Worm (Caenorhabditis elegans): ENCODE data around the gene hmg-1.2.

Gene hmg-1.2

ce11 chrIII:6256675-6257074, 23.5 kb upstream of the hmg-1.2 start, which contains the start of gene srg-9 (continued):
- no peak for TF ChIP-seq ztf-7 (tag; optimal IDR thresholded peaks at IDR 0.05)

- TF ChIP-seq Y105C5A.15 (GFP tag; IDR thresholded peaks at IDR 0.05) (no peak), aly-2 (tag; optimal IDR thresholded peaks at IDR 0.05) (no peak), T26A8.4 (GFP tag; IDR thresholded peaks at IDR 0.05) (no peak), attf-4 (tag; optimal IDR thresholded peaks at IDR 0.05) (no peak), lin-38 (GFP tag; IDR thresholded peaks at IDR 0.05) (no peak), mes-2 (tag; optimal IDR thresholded peaks at IDR 0.05; ENCODE audit: poor library complexity, severe bottlenecking) (no peak), rbr-2 (tag; optimal IDR thresholded peaks at IDR 0.05) (no peak), D1046.2 (GFP tag; IDR thresholded peaks at IDR 0.05) (no peak), ceh-28 (tag; optimal IDR thresholded peaks at IDR 0.05) (no peak), zfp-3 (GFP tag; conservative IDR thresholded peaks at IDR 0.05) (no peak)
These were observed 21.9 kb upstream of the hmg-1.2 start, which contains the start of gene srg-1 for ce11 chrIII:6258262-6258661. Gene srg-1 (minus strand): TSS chrIII:6258362.

- no peak for TF ChIP-seq unc-39 (tag; optimal IDR thresholded peaks at IDR 0.05)
- TF ChIP-seq hif-1 (tag; optimal IDR thresholded peaks at IDR 0.05): no peak
- TF ChIP-seq nhr-41 (GFP tag; IDR thresholded peaks at IDR 0.05): no peak
- no peak for TF ChIP-seq lin-13 (GFP tag; optimal IDR thresholded peaks at IDR 0.05)
- no peak for TF ChIP-seq dpl-1 (GFP tag; optimal IDR thresholded peaks at IDR 0.05)
- TF ChIP-seq lir-3 (tag; optimal IDR thresholded peaks at IDR 0.05): no peak
These were observed 20.1 kb upstream of the hmg-1.2 start, which contains the start of gene srg-2 for ce11 chrIII:6260115-6260514. Gene srg-2 (minus strand): TSS chrIII:6260215.

- TF ChIP-seq egl-43 (GFP tag; IDR thresholded peaks at IDR 0.05) (no peak), attf-4 (tag; optimal IDR thresholded peaks at IDR 0.05) (no peak), zip-11 (GFP tag; IDR thresholded peaks at IDR 0.05) (no peak), set-16 (GFP tag; IDR thresholded peaks at IDR 0.05) (no peak), dve-1 (tag; optimal IDR thresholded peaks at IDR 0.05; ENCODE audit: insufficient read depth) (no peak), ctbp-1 (GFP tag; IDR thresholded peaks at IDR 0.05) (no peak), ceh-44 (GFP tag; IDR thresholded peaks at IDR 0.05) (no peak), dmd-9 (GFP tag; IDR thresholded peaks at IDR 0.05) (no peak), tra-1 (GFP tag; IDR thresholded peaks at IDR 0.05) (no peak), rbr-2 (tag; optimal IDR thresholded peaks at IDR 0.05) (no peak), hmg-1.1 (GFP tag; IDR thresholded peaks at IDR 0.05) (no peak), Y105C5A.15 (GFP tag; IDR thresholded peaks at IDR 0.05) (no peak), nhr-28 (tag; optimal IDR thresholded peaks at IDR 0.05) (no peak), F26F4.8 (GFP tag; conservative IDR thresholded peaks at IDR 0.05) (no peak), pqm-1 (tag; optimal IDR thresholded peaks at IDR 0.05) (no peak)
These were observed 18.2 kb upstream of the hmg-1.2 start, which contains the start of gene srg-4 for ce11 chrIII:6261985-6262384. Gene srg-4 (minus strand): TSS chrIII:6262085.

ce11 chrIII:6264447-6264846, 15.7 kb upstream of the hmg-1.2 start, which contains the start of gene srg-5:
Gene srg-5 (minus strand): TSS chrIII:6264547.
- TF ChIP-seq F10B5.3 (tag; optimal IDR thresholded peaks at IDR 0.05) (no peak), mxl-2 (GFP tag; conservative IDR thresholded peaks at IDR 0.05) (no peak), ceh-20 (GFP tag; IDR thresholded peaks at IDR 0.05) (no peak), zfp-3 (GFP tag; conservative IDR thresholded peaks at IDR 0.05) (no peak), nhr-102 (tag; optimal IDR thresholded peaks at IDR 0.05) (no peak), ztf-7 (tag; optimal IDR thresholded peaks at IDR 0.05) (no peak), ceh-82 (tag; optimal IDR thresholded peaks at IDR 0.05) (no peak), unc-39 (tag; optimal IDR thresholded peaks at IDR 0.05) (no peak), php-3 (GFP tag; IDR thresholded peaks at IDR 0.05) (no peak), dmd-8 (GFP tag; IDR thresholded peaks at IDR 0.05) (no peak)

All from whole organism, L4 larva.